Fruit fly (Drosophila melanogaster) whole organism, prepupa: Measurements from ENCODE around the gene CG14840.

Source experiments
- Blimp-1 ChIP-seq: fragments of 200-800 bp; sonication (Bioruptor generic); optimal IDR thresholded peaks from 3 replicates; lab custom pipeline; 2017; ENCODE audit warnings: missing biosample characterization, missing genetic modification characterization, mild to moderate bottlenecking, moderate library complexity, missing genetic modification reagents
- CG10631 ChIP-seq: fragments of 200-800 bp; sonication (Bioruptor generic); optimal IDR thresholded peaks from 2 replicates; lab custom pipeline; 2016; ENCODE audit warnings: missing biosample characterization, missing genetic modification characterization
- CG10669 ChIP-seq: fragments of 200-800 bp; sonication (Bioruptor generic); optimal IDR thresholded peaks from 3 replicates; lab custom pipeline; 2018; ENCODE audit warnings: missing biosample characterization, mild to moderate bottlenecking, missing genetic modification characterization, moderate library complexity
- CG11294 ChIP-seq: fragments of 200-800 bp; sonication (Bioruptor generic); IDR thresholded peaks from 2 replicates; pipeline ENCODE4 v1.3.6; 2022; ENCODE audit warnings: missing biosample characterization, missing genetic modification characterization
- CG11762 ChIP-seq: fragments of 200-800 bp; sonication (Bioruptor generic); optimal IDR thresholded peaks from 3 replicates; lab custom pipeline; 2016; ENCODE audit warnings: missing biosample characterization, missing genetic modification characterization; ENCODE audit not compliant: insufficient read depth
- CG1621 ChIP-seq: fragments of 200-800 bp; sonication (Bioruptor generic); optimal IDR thresholded peaks from 3 replicates; lab custom pipeline; 2018; ENCODE audit warnings: missing biosample characterization, mild to moderate bottlenecking, missing genetic modification characterization
- CG16779 ChIP-seq: fragments of 200-800 bp; sonication (Bioruptor generic); optimal IDR thresholded peaks from 3 replicates; lab custom pipeline; 2017; ENCODE audit warnings: missing biosample characterization, mild to moderate bottlenecking, missing genetic modification characterization
- CG31627 ChIP-seq: fragments of 200-800 bp; sonication (Bioruptor generic); optimal IDR thresholded peaks from 3 replicates; lab custom pipeline; 2016; ENCODE audit warnings: missing biosample characterization, missing genetic modification characterization
- CG32006 ChIP-seq: fragments of 200-800 bp; sonication (Bioruptor generic); optimal IDR thresholded peaks from 3 replicates; lab custom pipeline; 2017; ENCODE audit warnings: missing biosample characterization, mild to moderate bottlenecking, missing genetic modification characterization
- CG3919 ChIP-seq: fragments of 200-800 bp; sonication (Bioruptor generic); optimal IDR thresholded peaks from 3 replicates; lab custom pipeline; 2016; ENCODE audit warnings: missing biosample characterization, missing genetic modification characterization
- CG4318 ChIP-seq: fragments of 200-800 bp; sonication (Bioruptor generic); optimal IDR thresholded peaks from 3 replicates; lab custom pipeline; 2017; ENCODE audit warnings: missing biosample characterization, mild to moderate bottlenecking, missing genetic modification characterization
- CG6276 ChIP-seq: fragments of 200-800 bp; sonication (Bioruptor generic); optimal IDR thresholded peaks from 2 replicates; lab custom pipeline; 2017; ENCODE audit warnings: missing biosample characterization, mild to moderate bottlenecking, missing genetic modification characterization
- CG6808 ChIP-seq: fragments of 200-800 bp; sonication (Bioruptor generic); optimal IDR thresholded peaks from 3 replicates; lab custom pipeline; 2017; ENCODE audit warnings: missing biosample characterization, missing genetic modification characterization, mild to moderate bottlenecking, moderate library complexity, missing genetic modification reagents
- CG6854 ChIP-seq: fragments of 200-800 bp; sonication (Bioruptor generic); optimal IDR thresholded peaks from 2 replicates; lab custom pipeline; 2017; ENCODE audit warnings: missing biosample characterization, mild to moderate bottlenecking, missing genetic modification characterization
- CG8119 ChIP-seq: fragments of 200-800 bp; sonication (Bioruptor generic); IDR thresholded peaks from 3 replicates; pipeline ENCODE4 v1.3.6; 2022; ENCODE audit warnings: missing biosample characterization, missing genetic modification characterization
- CG8319 ChIP-seq: fragments of 200-800 bp; sonication (Bioruptor generic); optimal IDR thresholded peaks from 3 replicates; lab custom pipeline; 2016; ENCODE audit warnings: missing biosample characterization, missing genetic modification characterization
- CG8632 ChIP-seq: fragments of 200-800 bp; sonication (Bioruptor generic); optimal IDR thresholded peaks from 3 replicates; lab custom pipeline; 2016; ENCODE audit warnings: missing biosample characterization, missing genetic modification characterization
- CG9139 ChIP-seq: fragments of 200-800 bp; sonication (Bioruptor generic); optimal IDR thresholded peaks from 3 replicates; lab custom pipeline; 2017; ENCODE audit warnings: missing biosample characterization, mild to moderate bottlenecking, missing genetic modification characterization
- Eip75B ChIP-seq: fragments of 200-800 bp; sonication (Bioruptor generic); optimal IDR thresholded peaks from 3 replicates; lab custom pipeline; 2016; ENCODE audit warnings: missing biosample characterization, missing genetic modification characterization
- Eip78C ChIP-seq: fragments of 200-800 bp; sonication (Bioruptor generic); peaks from one replicate; lab custom pipeline; 2016; ENCODE audit warnings: missing biosample characterization, missing genetic modification characterization
- Ets21C ChIP-seq: fragments of 200-800 bp; sonication (Bioruptor generic); optimal IDR thresholded peaks from 3 replicates; lab custom pipeline; 2016; ENCODE audit warnings: missing biosample characterization, missing genetic modification characterization
- Ets96B ChIP-seq: fragments of 200-800 bp; optimal IDR thresholded peaks from 2 replicates; lab custom pipeline; 2019; ENCODE audit warnings: missing biosample characterization, mild to moderate bottlenecking, missing genetic modification characterization, moderate library complexity
- Hr39 ChIP-seq: fragments of 200-800 bp; sonication (Bioruptor generic); optimal IDR thresholded peaks from 2 replicates; lab custom pipeline; 2016; ENCODE audit warnings: missing biosample characterization, missing genetic modification characterization
- OdsH ChIP-seq: fragments of 200-800 bp; sonication (Bioruptor generic); optimal IDR thresholded peaks from 3 replicates; lab custom pipeline; 2016; ENCODE audit warnings: missing biosample characterization, missing genetic modification characterization
- Smox ChIP-seq: fragments of 200-800 bp; sonication (Bioruptor generic); optimal IDR thresholded peaks from 3 replicates; lab custom pipeline; 2016; ENCODE audit warnings: missing biosample characterization, missing genetic modification characterization
- Sox102F ChIP-seq: fragments of 200-800 bp; sonication (Bioruptor generic); optimal IDR thresholded peaks from 2 replicates; lab custom pipeline; 2016; ENCODE audit warnings: missing biosample characterization, mild to moderate bottlenecking, missing genetic modification characterization
- Sox14 ChIP-seq: fragments of 200-800 bp; sonication (Bioruptor generic); optimal IDR thresholded peaks from 3 replicates; lab custom pipeline; 2016; ENCODE audit warnings: missing biosample characterization, missing genetic modification characterization
- Sox15 ChIP-seq: fragments of 200-800 bp; sonication (Bioruptor generic); optimal IDR thresholded peaks from 3 replicates; lab custom pipeline; 2016; ENCODE audit warnings: missing biosample characterization, missing genetic modification characterization
- cyc ChIP-seq: fragments of 200-800 bp; sonication (Bioruptor generic); optimal IDR thresholded peaks from 3 replicates; lab custom pipeline; 2016; ENCODE audit warnings: missing biosample characterization, missing genetic modification characterization
- dac ChIP-seq: fragments of 200-800 bp; sonication (Bioruptor generic); optimal IDR thresholded peaks from 2 replicates; lab custom pipeline; 2017; ENCODE audit warnings: missing biosample characterization, mild to moderate bottlenecking, missing genetic modification characterization
- dsx ChIP-seq: fragments of 200-800 bp; optimal IDR thresholded peaks from 3 replicates; lab custom pipeline; 2019; ENCODE audit warnings: missing biosample characterization, mild to moderate bottlenecking, missing genetic modification characterization, moderate library complexity; ENCODE audit not compliant: poor library complexity, severe bottlenecking
- eg ChIP-seq: fragments of 200-800 bp; sonication (Bioruptor generic); IDR thresholded peaks from 3 replicates; pipeline ENCODE4 v1.3.6; 2022; ENCODE audit warnings: missing biosample characterization, missing genetic modification characterization
- esn ChIP-seq: fragments of 200-800 bp; sonication (Bioruptor generic); optimal IDR thresholded peaks from 2 replicates; lab custom pipeline; 2016; ENCODE audit warnings: missing biosample characterization, mild to moderate bottlenecking, missing genetic modification characterization, moderate library complexity
- fkh ChIP-seq: fragments of 200-800 bp; sonication (Bioruptor generic); optimal IDR thresholded peaks from 3 replicates; lab custom pipeline; 2017; ENCODE audit warnings: missing biosample characterization, mild to moderate bottlenecking, missing genetic modification characterization, moderate library complexity
- lz ChIP-seq: fragments of 200-800 bp; sonication (Bioruptor generic); optimal IDR thresholded peaks from 3 replicates; lab custom pipeline; 2016; ENCODE audit warnings: missing biosample characterization, missing genetic modification characterization
- net ChIP-seq: fragments of 200-800 bp; sonication (Bioruptor generic); optimal IDR thresholded peaks from 3 replicates; lab custom pipeline; 2016; ENCODE audit warnings: missing biosample characterization, missing genetic modification characterization
- salr ChIP-seq, 2 experiments: fragments of 200-800 bp; sonication (Bioruptor generic); optimal IDR thresholded peaks; 3 replicates each; lab custom pipeline; 2016 to 2018; ENCODE audit warnings: missing biosample characterization in 2 of 2, missing genetic modification characterization in 2 of 2, mild to moderate bottlenecking in 1 of 2
- spab ChIP-seq: fragments of 200-800 bp; sonication (Bioruptor generic); optimal IDR thresholded peaks from 2 replicates; lab custom pipeline; 2017; ENCODE audit warnings: missing biosample characterization, mild to moderate bottlenecking, missing genetic modification characterization, missing genetic modification reagents
- ss ChIP-seq, 2 experiments: fragments of 200-800 bp; sonication (Bioruptor generic); optimal IDR thresholded peaks; 2 replicates in 1 of 2; 3 replicates in 1 of 2; lab custom pipeline; 2017 to 2018; ENCODE audit warnings: mild to moderate bottlenecking in 2 of 2, missing biosample characterization in 2 of 2, missing genetic modification characterization in 2 of 2, moderate library complexity in 1 of 2
- svp ChIP-seq: fragments of 200-800 bp; sonication (Bioruptor generic); peaks from one replicate; lab custom pipeline; 2016; ENCODE audit warnings: missing biosample characterization, missing genetic modification characterization
- vri ChIP-seq: fragments of 200-800 bp; sonication (Bioruptor generic); optimal IDR thresholded peaks from 3 replicates; lab custom pipeline; 2016; ENCODE audit warnings: missing biosample characterization, mild to moderate bottlenecking, missing genetic modification characterization

CG14840 gene

dm6 chr3R:14288669-14289383 is 27.8 kb upstream of the CG14840 start, which contains the start of gene red (continued):
- TF ChIP-seq CG3919 (no peak), fkh (peak; percentile 79), salr (GFP tag; optimal IDR thresholded peaks at IDR 0.05; lab: Kevin White, UChicago) (no peak), CG8319 (GFP tag; lab: Kevin White, UChicago) (no peak), spab (no peak), Ets21C (GFP tag; lab: Kevin White, UChicago) (no peak), dac (GFP tag; lab: Kevin White, UChicago) (no peak), Ets96B (tag; lab: Kevin White, UChicago) (no peak), Eip78C (GFP tag; lab: Kevin White, UChicago) (peak; percentile 58), svp (GFP tag; lab: Kevin White, UChicago) (peak; percentile 67), CG8119 (GFP tag; lab: Robert Waterston, UW) (peak; percentile 55; the same call in 2 of the 3 replicates), cyc (GFP tag; lab: Kevin White, UChicago) (no peak), CG1621 (tag; lab: Kevin White, UChicago) (no peak), Sox102F (peak; percentile 25), CG6854 (GFP tag; lab: Kevin White, UChicago) (peak; percentile 64), CG6276 (peak; percentile 58), lz (GFP tag; lab: Kevin White, UChicago) (no peak), CG9139 (GFP tag; lab: Kevin White, UChicago) (peak; percentile 41), CG11294 (no peak), CG32006 (GFP tag; lab: Kevin White, UChicago) (peak; percentile 69), OdsH (peak; percentile 15), Blimp-1 (GFP tag; lab: Kevin White, UChicago) (peak; percentile 96)

DNA sequence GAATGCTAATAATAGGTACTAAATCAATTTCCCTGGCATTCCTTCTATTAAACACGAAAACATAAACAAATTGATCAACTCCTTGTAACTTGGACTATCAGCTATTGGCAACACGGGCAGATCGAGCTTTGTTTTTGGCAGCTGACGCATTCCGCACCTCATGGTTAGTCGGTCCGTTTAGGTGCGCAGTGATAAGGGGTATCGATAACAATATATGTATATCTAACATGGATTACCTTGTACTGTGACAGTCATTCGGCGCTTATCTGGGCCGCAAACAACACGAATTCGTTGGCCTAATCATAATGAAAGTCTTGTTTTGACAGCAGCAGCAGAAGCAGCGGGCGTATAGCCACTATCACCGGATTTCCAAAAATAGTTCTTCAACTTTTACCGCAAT is 27.0 kb upstream of the CG14840 start:
- no peak for TF ChIP-seq net (GFP tag; lab: Kevin White, UChicago)
- TF ChIP-seq CG10631 (GFP tag; lab: Kevin White, UChicago) = no peak
- no peak for TF ChIP-seq Hr39
- TF ChIP-seq CG8319 (GFP tag; lab: Kevin White, UChicago) = no peak
- no peak for TF ChIP-seq CG11762 (GFP tag; lab: Kevin White, UChicago)
- TF ChIP-seq, all 60 proteins: peak for 0

DNA sequence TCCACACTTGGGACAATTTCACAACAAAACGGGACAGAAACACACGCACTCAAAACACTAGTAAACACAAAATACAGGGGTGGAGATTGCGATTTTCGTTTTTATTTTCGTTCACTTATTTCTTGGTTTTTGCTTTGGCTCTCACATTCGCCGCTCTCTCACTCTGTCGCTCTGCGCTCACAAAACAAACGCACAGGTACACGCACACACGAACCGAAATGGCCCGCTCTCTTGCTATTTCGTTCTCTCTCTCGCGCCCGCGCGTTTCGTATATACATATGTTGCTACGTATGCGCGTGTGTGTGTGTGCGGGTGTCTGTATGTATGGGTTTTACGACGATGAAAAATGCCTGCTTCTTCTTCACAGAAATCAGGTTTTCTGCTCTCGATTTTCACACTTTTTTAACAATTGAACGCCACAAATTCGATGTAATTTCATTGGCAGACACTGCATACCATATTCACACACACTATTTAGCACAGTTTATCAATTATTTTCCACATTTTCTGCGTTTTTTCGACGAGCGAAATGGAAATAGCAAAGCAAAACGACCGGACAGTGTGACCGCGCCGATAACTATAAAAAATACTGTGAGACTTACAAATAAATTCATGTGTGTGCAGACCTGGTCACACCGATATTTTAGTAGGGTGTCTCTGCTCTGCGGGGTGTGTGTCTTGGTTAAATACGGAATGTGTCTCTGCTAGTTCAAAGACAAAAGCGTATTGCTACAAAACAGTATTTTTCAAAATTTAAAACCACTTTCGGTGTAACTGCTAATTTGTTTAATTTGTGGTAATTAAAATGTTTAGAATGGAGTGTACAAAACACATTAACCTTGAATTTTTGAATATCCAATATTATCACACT is 25.5 kb upstream of the CG14840 start, which contains the start of gene trx:
Gene trx (minus strand): TSS at position 584 of the 871 bp plus-strand sequence.
- TF ChIP-seq Sox15 (GFP tag; lab: Kevin White, UChicago) = no peak
- no peak for TF ChIP-seq eg
- no peak for TF ChIP-seq cyc (GFP tag; lab: Kevin White, UChicago)
- TF ChIP-seq Ets21C (GFP tag; lab: Kevin White, UChicago) = no peak
- no peak for TF ChIP-seq Smox (GFP tag; lab: Kevin White, UChicago)
- TF ChIP-seq CG3919 = peak; percentile 1
- TF ChIP-seq ss (GFP tag; optimal IDR thresholded peaks at IDR 0.05; lab: Kevin White, UChicago) = peak; percentile 40 to 66
- TF ChIP-seq CG6808 = no peak
- TF ChIP-seq spab = no peak
- TF ChIP-seq OdsH = no peak
- TF ChIP-seq CG8119 (GFP tag; lab: Robert Waterston, UW) = no peak
- peak; percentile 60 for TF ChIP-seq CG6854 (GFP tag; lab: Kevin White, UChicago)
- peak; percentile 33 for TF ChIP-seq Eip78C (GFP tag; lab: Kevin White, UChicago)
- peak; percentile 44 for TF ChIP-seq vri
- peak; percentile 61 for TF ChIP-seq CG16779 (tag; lab: Kevin White, UChicago)
- peak; percentile 30 for TF ChIP-seq Eip75B
- TF ChIP-seq esn = peak; percentile 34
- TF ChIP-seq net (GFP tag; lab: Kevin White, UChicago) = no peak
- TF ChIP-seq CG31627 (GFP tag; lab: Kevin White, UChicago) = no peak
- no peak for TF ChIP-seq Hr39
- no peak for TF ChIP-seq CG10669 (GFP tag; lab: Kevin White, UChicago)
- TF ChIP-seq Sox14 (GFP tag; lab: Kevin White, UChicago) = peak; percentile 22
- TF ChIP-seq Ets96B (tag; lab: Kevin White, UChicago) = peak; percentile 14
- TF ChIP-seq CG8319 (GFP tag; lab: Kevin White, UChicago) = no peak
- TF ChIP-seq CG8632 = no peak
- no peak for TF ChIP-seq salr (GFP tag; optimal IDR thresholded peaks at IDR 0.05; lab: Kevin White, UChicago)
- peak; percentile 41 for TF ChIP-seq Sox102F
- no peak for TF ChIP-seq CG32006 (GFP tag; lab: Kevin White, UChicago)
- TF ChIP-seq CG4318 (GFP tag; lab: Kevin White, UChicago) = no peak
- TF ChIP-seq dsx (GFP tag; lab: Kevin White, UChicago) = peak; percentile 37
- TF ChIP-seq CG9139 (GFP tag; lab: Kevin White, UChicago) = peak; percentile 7
- no peak for TF ChIP-seq lz (GFP tag; lab: Kevin White, UChicago)
